Fruit fly (Drosophila melanogaster): ENCODE data around the gene Cip4.

DNA sequence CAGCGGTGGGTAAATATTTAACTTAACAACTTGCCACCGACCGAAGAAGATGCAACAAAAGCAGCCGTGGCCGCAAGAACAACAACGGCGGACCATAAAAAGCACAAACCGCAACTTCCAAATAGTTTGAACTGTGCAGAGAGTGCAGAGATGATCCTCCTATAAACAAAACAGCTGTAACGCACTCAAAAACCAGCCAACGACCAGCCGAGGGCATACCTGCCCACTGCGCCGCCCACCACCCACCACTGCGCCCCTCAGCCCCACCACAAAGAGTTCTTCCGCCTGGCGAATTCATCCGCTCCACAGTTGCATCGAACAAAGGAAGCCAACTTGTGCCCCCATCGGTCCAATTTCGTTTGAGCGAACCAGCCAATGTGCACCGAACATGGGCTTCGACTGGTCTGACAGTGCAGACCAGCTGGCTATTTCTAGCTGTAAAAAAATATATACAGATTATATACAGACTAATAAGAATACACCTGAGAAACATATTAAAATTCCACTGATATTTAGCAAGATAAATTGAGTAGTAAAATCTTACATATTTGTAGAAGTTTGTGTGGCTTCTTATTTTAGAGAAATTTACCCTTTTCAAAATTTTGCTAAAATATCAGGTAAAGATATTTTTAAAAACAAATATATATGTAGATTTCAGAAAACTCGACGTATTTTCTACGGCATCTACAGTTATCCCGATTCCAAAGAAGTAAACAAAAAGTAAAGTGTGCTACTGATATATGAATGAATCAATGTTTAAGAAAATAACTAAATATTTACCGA lies 19.8 kb upstream of the Cip4 start:
- TF ChIP-seq insv (optimal IDR thresholded peaks at IDR 0.05) = no peak
- no peak for TF ChIP-seq Sin3A (optimal IDR thresholded peaks at IDR 0.05)
- no peak for TF ChIP-seq h (optimal IDR thresholded peaks at IDR 0.05)
- no peak for TF ChIP-seq psq (optimal IDR thresholded peaks at IDR 0.05)

Measured in Kc167 (cell line).